Worm (Caenorhabditis elegans): ENCODE data around the gene lips-3.

DNA sequence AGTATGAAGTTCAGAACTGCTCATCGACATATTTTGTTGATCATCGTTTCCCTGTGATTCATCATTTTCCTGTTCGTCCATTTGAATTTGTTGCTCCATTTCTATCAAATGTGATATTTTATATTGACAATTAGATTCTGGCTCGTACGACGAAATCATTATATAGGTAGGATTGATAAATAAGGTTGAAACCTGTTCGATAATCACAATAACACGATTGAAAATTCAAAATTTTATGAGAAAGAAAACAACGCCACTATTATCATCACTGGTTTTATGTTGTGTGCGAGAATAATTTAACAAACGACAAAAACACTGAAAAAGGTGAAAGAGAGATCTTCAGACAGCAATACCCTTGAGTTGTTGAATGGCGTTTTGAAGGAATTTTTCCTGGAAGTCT lies 22.0 kb upstream of the lips-3 start, which contains the start of gene apc-11:
- TF ChIP-seq egl-44 (GFP tag; IDR thresholded peaks at IDR 0.05): no peak
- TF ChIP-seq K12H6.12 (tag; optimal IDR thresholded peaks at IDR 0.05): no peak
- no peak for TF ChIP-seq ceh-40 (GFP tag; IDR thresholded peaks at IDR 0.05)
- TF ChIP-seq ets-4 (GFP tag; optimal IDR thresholded peaks at IDR 0.05): no peak
- TF ChIP-seq ama-1 (optimal IDR thresholded peaks at IDR 0.05): no peak
- no peak for TF ChIP-seq ama-1 (GFP tag; optimal IDR thresholded peaks at IDR 0.05)
- TF ChIP-seq somi-1 (GFP tag; optimal IDR thresholded peaks at IDR 0.05): no peak
- TF ChIP-seq sea-2 (GFP tag; IDR thresholded peaks at IDR 0.05): no peak
- TF ChIP-seq attf-3 (GFP tag; conservative IDR thresholded peaks at IDR 0.05): no peak
